Worm (Caenorhabditis elegans) whole organism, L1 larva: ENCODE data around the gene pid-1.

Experiments used
- C04F5.9 ChIP-seq: sonication (generic microtip); optimal IDR thresholded peaks from 2 replicates; lab custom pipeline; 2016; ENCODE audit warnings: missing genetic modification characterization, missing compliant biosample characterization
- C34B4.2 ChIP-seq: sonication (generic microtip); optimal IDR thresholded peaks from 2 replicates; lab custom pipeline; 2017; ENCODE audit warnings: mild to moderate bottlenecking, missing genetic modification characterization, missing compliant biosample characterization
- F16B12.6 ChIP-seq: fragments of 150-350 bp; optimal IDR thresholded peaks from 2 replicates; lab custom pipeline; 2014; ENCODE audit warnings: missing biosample characterization, missing genetic modification characterization
- Y116A8C.19 ChIP-seq: sonication (generic microtip); optimal IDR thresholded peaks from 2 replicates; lab custom pipeline; 2016; ENCODE audit warnings: missing compliant biosample characterization, missing genetic modification characterization, borderline replicate concordance
- aha-1 ChIP-seq: fragments of 150-350 bp; optimal IDR thresholded peaks from 2 replicates; lab custom pipeline; 2014; ENCODE audit warnings: missing biosample characterization, missing genetic modification characterization
- alr-1 ChIP-seq: fragments of 200-800 bp; sonication (Bioruptor generic); optimal IDR thresholded peaks from 2 replicates; lab custom pipeline; 2018; ENCODE audit warnings: borderline replicate concordance, mild to moderate bottlenecking, missing genetic modification characterization, missing compliant biosample characterization
- ama-1 ChIP-seq: fragments of 150-350 bp; optimal IDR thresholded peaks from 2 replicates; lab custom pipeline; 2014
- blmp-1 ChIP-seq: fragments of 150-350 bp; optimal IDR thresholded peaks from 2 replicates; lab custom pipeline; 2014; ENCODE audit warnings: missing biosample characterization, missing genetic modification characterization
- ces-1 ChIP-seq: fragments of 150-350 bp; optimal IDR thresholded peaks from 2 replicates; lab custom pipeline; 2014; ENCODE audit warnings: missing biosample characterization, missing genetic modification reagents, missing genetic modification characterization
- efl-1 ChIP-seq, 4 experiments: fragments of 150-350 bp; optimal IDR thresholded peaks in 3 of 4; peaks in 1 of 4; 1 replicate in 1 of 4; 2 replicates in 3 of 4; lab custom pipeline; 2014; ENCODE audit warnings: missing biosample characterization in 2 of 4, missing genetic modification characterization in 2 of 4, missing genetic modification reagents in 2 of 4
- efl-3 ChIP-seq: fragments of 200-800 bp; sonication (Bioruptor generic); optimal IDR thresholded peaks from 2 replicates; lab custom pipeline; 2018; ENCODE audit warnings: mild to moderate bottlenecking, missing genetic modification characterization, missing compliant biosample characterization
- egl-27 ChIP-seq, 2 experiments: fragments of 150-350 bp in 1 of 2; sonication (generic microtip); optimal IDR thresholded peaks; 3 replicates each; lab custom pipeline; 2017 to 2018; ENCODE audit warnings: missing biosample characterization in 2 of 2, missing genetic modification characterization in 2 of 2, missing genetic modification reagents in 2 of 2
- ets-5 ChIP-seq: fragments of 200-800 bp; sonication (Bioruptor generic); IDR thresholded peaks from 2 replicates; pipeline ENCODE4 v1.3.6; 2022; ENCODE audit warnings: missing genetic modification characterization, missing compliant biosample characterization
- fkh-4 ChIP-seq: sonication (generic microtip); optimal IDR thresholded peaks from 2 replicates; lab custom pipeline; 2016; ENCODE audit warnings: missing compliant biosample characterization, missing genetic modification characterization, borderline replicate concordance
- grh-1 ChIP-seq: fragments of 200-800 bp; sonication (Bioruptor generic); IDR thresholded peaks from 2 replicates; pipeline ENCODE4 v1.3.6; 2022; ENCODE audit warnings: missing genetic modification reagents, missing genetic modification characterization, missing compliant biosample characterization
- hlh-4 ChIP-seq: sonication (generic microtip); optimal IDR thresholded peaks from 2 replicates; lab custom pipeline; 2016; ENCODE audit warnings: mild to moderate bottlenecking, missing genetic modification characterization, missing compliant biosample characterization
- hpl-2 ChIP-seq: fragments of 150-350 bp; optimal IDR thresholded peaks from 2 replicates; lab custom pipeline; 2014; ENCODE audit warnings: missing biosample characterization, missing genetic modification reagents, missing genetic modification characterization
- lin-35 ChIP-seq, 2 experiments: fragments of 150-350 bp; optimal IDR thresholded peaks; 2 replicates each; lab custom pipeline; 2014; ENCODE audit warnings: missing biosample characterization in 2 of 2, missing genetic modification characterization in 2 of 2, missing genetic modification reagents in 2 of 2
- mab-9 ChIP-seq: fragments of 200-800 bp; sonication (Bioruptor generic); IDR thresholded peaks from 2 replicates; pipeline ENCODE4 v1.3.6; 2022; ENCODE audit warnings: missing genetic modification reagents, missing genetic modification characterization, missing compliant biosample characterization
- nhr-12 ChIP-seq: sonication (generic microtip); optimal IDR thresholded peaks from 2 replicates; lab custom pipeline; 2017; ENCODE audit warnings: missing biosample characterization, missing genetic modification characterization
- nhr-237 ChIP-seq: fragments of 150-350 bp; optimal IDR thresholded peaks from 2 replicates; lab custom pipeline; 2014; ENCODE audit warnings: missing biosample characterization, missing genetic modification characterization
- nhr-47 ChIP-seq: sonication (generic microtip); optimal IDR thresholded peaks from 2 replicates; lab custom pipeline; 2016; ENCODE audit warnings: mild to moderate bottlenecking, missing genetic modification characterization, moderate library complexity, missing compliant biosample characterization
- nhr-71 ChIP-seq: sonication (generic microtip); optimal IDR thresholded peaks from 2 replicates; lab custom pipeline; 2016; ENCODE audit warnings: mild to moderate bottlenecking, missing genetic modification characterization, moderate library complexity, missing compliant biosample characterization
- nhr-76 ChIP-seq: sonication (generic microtip); optimal IDR thresholded peaks from 2 replicates; lab custom pipeline; 2017; ENCODE audit warnings: missing biosample characterization, missing genetic modification characterization
- nhr-77 ChIP-seq: fragments of 150-350 bp; optimal IDR thresholded peaks from 2 replicates; lab custom pipeline; 2014; ENCODE audit warnings: missing biosample characterization, missing genetic modification characterization
- nhr-84 ChIP-seq: sonication (generic microtip); optimal IDR thresholded peaks from 2 replicates; lab custom pipeline; 2017; ENCODE audit warnings: missing biosample characterization, missing genetic modification characterization
- nhr-85 ChIP-seq: sonication (generic microtip); peaks from one replicate; lab custom pipeline; 2016; ENCODE audit warnings: missing genetic modification characterization, inconsistent platforms, missing compliant biosample characterization
- pag-3 ChIP-seq: sonication (generic microtip); optimal IDR thresholded peaks from 2 replicates; lab custom pipeline; 2017; ENCODE audit warnings: missing genetic modification characterization, mild to moderate bottlenecking, missing compliant biosample characterization, antibody characterized with exemption, borderline replicate concordance; ENCODE audit not compliant: insufficient read depth
- skn-1 ChIP-seq: fragments of 150-350 bp; optimal IDR thresholded peaks from 2 replicates; lab custom pipeline; 2014; ENCODE audit warnings: missing biosample characterization, missing genetic modification characterization
- snpc-4 ChIP-seq: fragments of 150-350 bp; optimal IDR thresholded peaks from 2 replicates; lab custom pipeline; 2014; ENCODE audit warnings: missing biosample characterization, missing genetic modification characterization
- sptf-1 ChIP-seq: fragments of 150-350 bp; optimal IDR thresholded peaks from 2 replicates; lab custom pipeline; 2014; ENCODE audit warnings: missing biosample characterization, missing genetic modification characterization
- sup-37 ChIP-seq: fragments of 200-800 bp; sonication (Bioruptor generic); optimal IDR thresholded peaks from 2 replicates; lab custom pipeline; 2018; ENCODE audit warnings: mild to moderate bottlenecking, missing genetic modification characterization, missing compliant biosample characterization
- swsn-7 ChIP-seq: sonication (generic microtip); optimal IDR thresholded peaks from 2 replicates; lab custom pipeline; 2016; ENCODE audit warnings: missing genetic modification characterization, missing compliant biosample characterization
- tbx-2 ChIP-seq: sonication (generic microtip); optimal IDR thresholded peaks from 2 replicates; lab custom pipeline; 2016; ENCODE audit warnings: missing genetic modification characterization, missing compliant biosample characterization
- unc-130 ChIP-seq: fragments of 150-350 bp; optimal IDR thresholded peaks from 2 replicates; lab custom pipeline; 2017; ENCODE audit warnings: missing biosample characterization, missing genetic modification characterization, inconsistent platforms
- unc-98 ChIP-seq: fragments of 200-800 bp; sonication (Bioruptor generic); IDR thresholded peaks from 2 replicates; pipeline ENCODE4 v1.3.6; 2022; ENCODE audit warnings: missing genetic modification characterization, missing compliant biosample characterization
- vab-15 ChIP-seq: sonication (generic microtip); optimal IDR thresholded peaks from 2 replicates; lab custom pipeline; 2017; ENCODE audit warnings: missing genotype, mild to moderate bottlenecking, missing genetic modification characterization, missing compliant biosample characterization
- xbp-1 ChIP-seq: sonication (generic microtip); optimal IDR thresholded peaks from 2 replicates; lab custom pipeline; 2016; ENCODE audit warnings: missing genetic modification characterization, missing compliant biosample characterization
- zag-1 ChIP-seq: fragments of 150-350 bp; optimal IDR thresholded peaks from 2 replicates; lab custom pipeline; 2014; ENCODE audit warnings: missing biosample characterization, missing genetic modification characterization
- zip-4 ChIP-seq: fragments of 200-800 bp; sonication (Bioruptor generic); optimal IDR thresholded peaks from 2 replicates; lab custom pipeline; 2018; ENCODE audit warnings: mild to moderate bottlenecking, missing genetic modification characterization, moderate library complexity, missing compliant biosample characterization
- ztf-11 ChIP-seq, 2 experiments: sonication (generic microtip); optimal IDR thresholded peaks; 2 replicates each; lab custom pipeline; 2016 to 2017; ENCODE audit warnings: missing genetic modification characterization in 2 of 2, missing biosample characterization in 1 of 2, missing compliant biosample characterization in 1 of 2
- ztf-4 ChIP-seq: fragments of 150-350 bp; optimal IDR thresholded peaks from 2 replicates; lab custom pipeline; 2014; ENCODE audit warnings: missing biosample characterization, missing genetic modification characterization

pid-1 gene

DNA sequence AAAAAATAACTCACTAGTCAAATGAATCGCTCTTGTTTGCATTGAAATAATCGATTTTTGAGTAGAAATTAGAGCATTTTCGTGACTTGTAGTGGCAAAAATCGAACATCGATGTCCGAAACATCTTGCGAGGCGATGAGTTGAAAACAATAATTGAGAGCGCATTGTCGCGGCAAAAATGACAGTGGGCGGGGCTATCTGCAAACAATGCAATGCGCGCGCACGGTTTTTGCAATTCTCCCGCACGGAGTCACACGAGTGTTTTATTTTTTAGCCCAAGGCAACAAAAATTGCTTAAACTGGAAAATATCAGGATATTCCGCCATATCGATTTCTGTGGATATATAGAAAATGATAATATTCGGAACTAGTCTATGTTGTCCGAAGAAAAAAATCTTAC, 18.2 kb upstream of the pid-1 start, which contains the start of gene B0495.9 (continued):
- TF ChIP-seq mab-9 (GFP tag; lab: Robert Waterston, UW): peak; percentile 58; the same call in 1 of the 2 replicates
- no peak for TF ChIP-seq ztf-4 (tag; lab: Kevin White, UChicago)
- TF ChIP-seq vab-15 (tag; lab: Kevin White, UChicago): no peak
- no peak for TF ChIP-seq fkh-4 (tag; lab: Kevin White, UChicago)
- no peak for TF ChIP-seq efl-3 (GFP tag; lab: Kevin White, UChicago)
- TF ChIP-seq alr-1 (tag; lab: Kevin White, UChicago): no peak
- peak; percentile 51 for TF ChIP-seq skn-1 (tag; lab: Kevin White, UChicago)
- TF ChIP-seq blmp-1 (tag; lab: Kevin White, UChicago): peak; percentile 3
- peak; percentile 23 for TF ChIP-seq snpc-4 (tag; lab: Kevin White, UChicago)
- no peak for TF ChIP-seq zag-1 (tag; lab: Kevin White, UChicago)
- peak; percentile 50 for TF ChIP-seq swsn-7 (tag; lab: Kevin White, UChicago)
- no peak for TF ChIP-seq sptf-1
- TF ChIP-seq egl-27 (tag; optimal IDR thresholded peaks at IDR 0.05; lab: Kevin White, UChicago): no peak
- peak; percentile 22 to 52 for TF ChIP-seq lin-35 (GFP tag; optimal IDR thresholded peaks at IDR 0.05; lab: Kevin White, UChicago)
- no peak for TF ChIP-seq grh-1
- TF ChIP-seq xbp-1: peak; percentile 42
- no peak for TF ChIP-seq ets-5
- no peak for TF ChIP-seq nhr-12 (tag; lab: Kevin White, UChicago)
- TF ChIP-seq nhr-71 (tag; lab: Kevin White, UChicago): peak; percentile 61
- peak; percentile 54 for TF ChIP-seq nhr-47 (tag; lab: Kevin White, UChicago)
- TF ChIP-seq pag-3 (tag; lab: Kevin White, UChicago): no peak
- no peak for TF ChIP-seq Y116A8C.19 (tag; lab: Kevin White, UChicago)
- TF ChIP-seq efl-1 (optimal IDR thresholded peaks at IDR 0.05; lab: Kevin White, UChicago): peak; percentile 50 to 63
- peak; percentile 43 to 95 for TF ChIP-seq efl-1 (GFP tag; optimal IDR thresholded peaks at IDR 0.05 in 1 of 2; lab: Kevin White, UChicago)
- no peak for TF ChIP-seq unc-98
- no peak for TF ChIP-seq zip-4
- peak; percentile 26 for TF ChIP-seq C04F5.9 (tag; lab: Kevin White, UChicago)
- no peak for TF ChIP-seq ama-1 (lab: Kevin White, UChicago)
- TF ChIP-seq nhr-84 (tag; lab: Kevin White, UChicago): no peak
- peak; percentile 47 for TF ChIP-seq F16B12.6 (tag; lab: Kevin White, UChicago)
- TF ChIP-seq hpl-2: no peak
- no peak for TF ChIP-seq aha-1
- peak in 1 of 2 experiments; percentile 55 for TF ChIP-seq ztf-11 (tag; optimal IDR thresholded peaks at IDR 0.05; lab: Kevin White, UChicago)
- no peak for TF ChIP-seq nhr-77 (tag; lab: Kevin White, UChicago)
- peak; percentile 17 for TF ChIP-seq unc-130 (tag; lab: Kevin White, UChicago)
- TF ChIP-seq nhr-237 (tag; lab: Kevin White, UChicago): no peak
- peak; percentile 1 for TF ChIP-seq tbx-2
- TF ChIP-seq nhr-85: peak; percentile 56
- TF ChIP-seq hlh-4 (tag; lab: Kevin White, UChicago): no peak
- no peak for TF ChIP-seq ces-1 (GFP tag; lab: Kevin White, UChicago)
- TF ChIP-seq C34B4.2 (tag; lab: Kevin White, UChicago): no peak
- peak; percentile 19 for TF ChIP-seq nhr-76 (tag; lab: Kevin White, UChicago)

DNA sequence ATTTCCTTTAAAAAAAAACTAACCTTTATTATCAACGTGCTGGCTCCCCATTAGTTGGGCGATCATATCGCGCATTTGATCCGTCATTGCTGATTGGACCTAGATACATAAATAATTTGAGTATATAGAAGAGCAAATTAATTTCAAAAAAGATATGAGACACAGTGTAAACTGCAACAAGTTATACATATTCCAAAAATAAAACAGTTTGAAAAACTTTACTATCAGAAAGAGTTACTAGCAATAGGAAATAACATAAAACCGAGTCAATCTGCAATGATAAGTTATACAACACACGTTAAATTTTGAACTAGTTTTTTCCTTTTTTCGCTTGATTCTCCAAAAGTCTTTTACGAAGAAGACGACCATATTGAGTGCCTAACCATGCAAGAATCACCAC, 17.0 kb upstream of the pid-1 start, which contains the start of gene luc-7L:
TSS of gene luc-7L (minus strand) at position 101 of the 400 bp plus-strand sequence.
- no peak for TF ChIP-seq sup-37
